Worm (Caenorhabditis elegans) whole organism, early embryonic: ENCODE data around the gene nhr-249.

Experiments used
- B0310.2 ChIP-seq: sonication (generic microtip); optimal IDR thresholded peaks from 2 replicates; lab custom pipeline; 2016; ENCODE audit warnings: mild to moderate bottlenecking, missing genetic modification characterization, missing compliant biosample characterization
- F13C5.2 ChIP-seq: sonication (generic microtip); optimal IDR thresholded peaks from 2 replicates; lab custom pipeline; 2017; ENCODE audit warnings: mild to moderate bottlenecking, missing genetic modification characterization, inconsistent platforms, missing compliant biosample characterization
- aly-1 ChIP-seq: sonication (generic microtip); optimal IDR thresholded peaks from 2 replicates; lab custom pipeline; 2016; ENCODE audit warnings: missing genetic modification characterization, missing compliant biosample characterization
- ama-1 ChIP-seq: fragments of 150-350 bp; optimal IDR thresholded peaks from 2 replicates; lab custom pipeline; 2014
- ceh-13 ChIP-seq: fragments of 200-800 bp; sonication (Bioruptor generic); optimal IDR thresholded peaks from 2 replicates; lab custom pipeline; 2018; ENCODE audit warnings: mild to moderate bottlenecking, missing genetic modification characterization, missing compliant biosample characterization
- ceh-36 ChIP-seq: sonication (generic microtip); optimal IDR thresholded peaks from 2 replicates; lab custom pipeline; 2016; ENCODE audit warnings: missing genetic modification characterization, inconsistent platforms, missing compliant biosample characterization
- ets-7 ChIP-seq: sonication (generic microtip); optimal IDR thresholded peaks from 2 replicates; lab custom pipeline; 2016; ENCODE audit warnings: missing genotype, missing genetic modification characterization, missing compliant biosample characterization
- flt-1 ChIP-seq: fragments of 200-800 bp; sonication (Bioruptor generic); IDR thresholded peaks from 2 replicates; pipeline ENCODE4 v1.3.6; 2022; ENCODE audit warnings: missing genetic modification characterization, missing compliant biosample characterization
- hmbx-1 ChIP-seq: sonication (generic microtip); optimal IDR thresholded peaks from 2 replicates; lab custom pipeline; 2016; ENCODE audit warnings: mild to moderate bottlenecking, missing genetic modification characterization, missing compliant biosample characterization
- hmg-4 ChIP-seq: fragments of 200-800 bp; sonication (Bioruptor generic); optimal IDR thresholded peaks from 2 replicates; lab custom pipeline; 2018; ENCODE audit warnings: mild to moderate bottlenecking, missing genetic modification characterization, missing compliant biosample characterization
- hnd-1 ChIP-seq: sonication (generic microtip); optimal IDR thresholded peaks from 2 replicates; lab custom pipeline; 2016; ENCODE audit warnings: missing genetic modification characterization, missing compliant biosample characterization
- pes-1 ChIP-seq: fragments of 200-800 bp; sonication (Bioruptor generic); IDR thresholded peaks from 2 replicates; pipeline ENCODE4 v1.3.6; 2022; ENCODE audit warnings: missing genetic modification reagents, missing genetic modification characterization, missing compliant biosample characterization
- scrt-1 ChIP-seq: fragments of 200-800 bp; sonication (Bioruptor generic); IDR thresholded peaks from 2 replicates; pipeline ENCODE4 v1.3.6; 2022; ENCODE audit warnings: missing genetic modification characterization, missing compliant biosample characterization
- sea-1 ChIP-seq: fragments of 200-800 bp; sonication (Bioruptor generic); conservative IDR thresholded peaks from 2 replicates; pipeline ENCODE4 v1.3.6; 2022; ENCODE audit warnings: missing genetic modification characterization, missing compliant biosample characterization
- tbx-11 ChIP-seq: fragments of 200-800 bp; sonication (Bioruptor generic); IDR thresholded peaks from 2 replicates; pipeline ENCODE4 v1.3.6; 2022; ENCODE audit warnings: missing genetic modification characterization, missing compliant biosample characterization
- tbx-37 ChIP-seq: fragments of 200-800 bp; sonication (Bioruptor generic); conservative IDR thresholded peaks from 2 replicates; pipeline ENCODE4 v1.3.6; 2022; ENCODE audit warnings: missing genetic modification reagents, missing genetic modification characterization, missing compliant biosample characterization
- tra-4 ChIP-seq: sonication (generic microtip); optimal IDR thresholded peaks from 2 replicates; lab custom pipeline; 2017; ENCODE audit warnings: missing genetic modification characterization, missing compliant biosample characterization

Gene nhr-249

ce11 chrIV:6991070-6991469 is 18.7 kb upstream of the nhr-249 start:
- TF ChIP-seq hnd-1 (tag; lab: Kevin White, UChicago), result no peak

DNA sequence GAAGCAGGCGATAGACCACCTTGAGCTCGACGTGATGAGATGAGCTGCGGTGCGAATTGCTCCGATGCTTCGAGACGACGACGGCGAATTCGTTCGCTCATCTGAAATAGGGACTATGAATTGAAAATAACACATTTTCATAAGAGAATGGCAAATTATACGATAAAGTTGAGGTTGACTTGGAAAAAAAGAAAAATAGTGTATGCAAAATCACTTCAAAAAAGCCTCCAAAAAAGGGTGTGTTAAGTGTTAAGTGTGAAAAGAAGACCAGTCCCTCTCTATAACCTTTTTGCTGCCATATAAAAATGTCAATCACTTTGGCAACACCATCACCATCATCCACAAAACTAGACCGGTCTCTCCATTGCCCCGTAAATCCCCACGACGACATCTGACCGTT is 14.5 kb upstream of the nhr-249 start, which contains the start of gene prkl-1:
Gene prkl-1 (minus strand): TSS at position 101 of the 400 bp plus-strand sequence.
- TF ChIP-seq ets-7 (tag; lab: Kevin White, UChicago), result no peak
- no peak for TF ChIP-seq tra-4 (tag; lab: Kevin White, UChicago)
- TF ChIP-seq sea-1 (GFP tag; lab: Robert Waterston, UW), result no peak
- no peak for TF ChIP-seq F13C5.2 (tag; lab: Kevin White, UChicago)
- no peak for TF ChIP-seq hmbx-1 (tag; lab: Kevin White, UChicago)
- no peak for TF ChIP-seq B0310.2 (tag; lab: Kevin White, UChicago)

- TF ChIP-seq ceh-36 (tag; lab: Kevin White, UChicago) (peak; percentile 3), B0310.2 (tag; lab: Kevin White, UChicago) (no peak), pes-1 (GFP tag; lab: Robert Waterston, UW) (no peak)
Measured at ce11 chrIV:6984449-6985380, 12.4 kb upstream of the nhr-249 start.

DNA sequence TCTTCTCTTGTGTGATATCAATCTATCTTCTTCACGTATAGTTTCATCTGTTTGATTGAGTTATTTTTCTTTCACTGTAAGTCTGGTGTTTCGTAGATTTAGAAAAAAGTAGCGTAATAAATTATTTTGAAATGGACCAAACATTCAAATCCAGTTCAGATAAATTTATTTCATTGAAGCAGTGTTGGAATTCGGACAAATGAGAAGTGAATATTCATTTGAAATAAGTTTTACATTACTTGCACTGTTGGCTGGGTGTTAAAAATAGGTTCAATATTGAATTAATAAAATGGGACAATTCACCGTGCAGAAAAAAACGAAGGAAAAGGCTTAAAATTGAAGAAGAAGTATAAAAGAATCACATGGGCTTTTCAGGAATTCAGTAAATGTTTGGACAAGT is 6.3 kb upstream of the nhr-249 start:
- TF ChIP-seq scrt-1 (GFP tag; lab: Robert Waterston, UW) (no peak), tbx-11 (GFP tag; lab: Robert Waterston, UW) (no peak)

ce11 chrIV:6977089-6977558 is 4.8 kb upstream of the nhr-249 start, which contains the start of the genes pgl-1 and him-3:
Gene pgl-1, minus strand, starts transcription at chrIV:6977318.
Gene him-3, plus strand, starts transcription at chrIV:6977508.
- no peak for TF ChIP-seq sea-1 (GFP tag; lab: Robert Waterston, UW)

- TF ChIP-seq B0310.2 (tag; lab: Kevin White, UChicago) (no peak), ceh-36 (tag; lab: Kevin White, UChicago) (no peak), hmbx-1 (tag; lab: Kevin White, UChicago) (no peak), ets-7 (tag; lab: Kevin White, UChicago) (no peak), ama-1 (lab: Kevin White, UChicago) (no peak)
Measured at ce11 chrIV:6974162-6974938, 2.0 kb upstream of the nhr-249 start.

DNA sequence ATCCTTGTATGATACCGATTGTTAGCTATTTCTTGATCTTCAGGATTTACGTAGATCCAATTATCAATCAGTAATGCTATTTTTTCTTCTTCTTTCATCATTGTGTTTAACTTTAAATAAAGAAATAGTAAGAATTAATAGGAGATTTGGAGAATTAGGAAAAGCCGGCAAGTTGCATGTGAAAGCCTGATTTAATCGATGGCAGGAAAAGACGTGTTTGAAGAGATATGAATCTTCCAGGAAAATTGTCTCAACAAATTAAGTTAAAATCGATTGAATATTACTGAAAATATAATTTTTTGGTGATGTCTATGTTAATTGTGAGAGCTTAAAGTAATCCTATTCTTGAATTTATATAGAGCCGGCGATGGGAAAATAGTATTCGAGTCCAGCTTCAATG is 1.1 kb downstream of the nhr-249 start, which contains the start of gene ZK381.62:
Gene ZK381.62 (minus strand): TSS at position 101 of the 400 bp plus-strand sequence.
- no peak for TF ChIP-seq ama-1 (lab: Kevin White, UChicago)
- no peak for TF ChIP-seq B0310.2 (tag; lab: Kevin White, UChicago)
- TF ChIP-seq hmbx-1 (tag; lab: Kevin White, UChicago), result no peak
- no peak for TF ChIP-seq aly-1 (tag; lab: Kevin White, UChicago)
- no peak for TF ChIP-seq F13C5.2 (tag; lab: Kevin White, UChicago)
- TF ChIP-seq tbx-11 (GFP tag; lab: Robert Waterston, UW), result no peak
- no peak for TF ChIP-seq hnd-1 (tag; lab: Kevin White, UChicago)
- TF ChIP-seq pes-1 (GFP tag; lab: Robert Waterston, UW), result no peak
- no peak for TF ChIP-seq hmg-4 (GFP tag; lab: Kevin White, UChicago)
- no peak for TF ChIP-seq flt-1 (GFP tag; lab: Robert Waterston, UW)

- TF ChIP-seq flt-1 (GFP tag; lab: Robert Waterston, UW) (no peak), ets-7 (tag; lab: Kevin White, UChicago) (no peak), tra-4 (tag; lab: Kevin White, UChicago) (no peak), aly-1 (tag; lab: Kevin White, UChicago) (no peak), tbx-11 (GFP tag; lab: Robert Waterston, UW) (no peak), B0310.2 (tag; lab: Kevin White, UChicago) (no peak), ceh-13 (GFP tag; lab: Kevin White, UChicago) (no peak), hnd-1 (tag; lab: Kevin White, UChicago) (no peak), sea-1 (GFP tag; lab: Robert Waterston, UW) (no peak), ama-1 (lab: Kevin White, UChicago) (no peak), tbx-37 (GFP tag; lab: Robert Waterston, UW) (no peak), ceh-36 (tag; lab: Kevin White, UChicago) (no peak), hmbx-1 (tag; lab: Kevin White, UChicago) (no peak), F13C5.2 (tag; lab: Kevin White, UChicago) (no peak), scrt-1 (GFP tag; lab: Robert Waterston, UW) (no peak), hmg-4 (GFP tag; lab: Kevin White, UChicago) (no peak), pes-1 (GFP tag; lab: Robert Waterston, UW) (no peak)
Measured at ce11 chrIV:6970271-6970670, 2.1 kb downstream of the nhr-249 start, which contains the start of gene ZK381.8. Gene ZK381.8, minus strand, starts transcription at chrIV:6970371.
